Fruit fly (Drosophila melanogaster) whole organism, embryonic: ENCODE measurements around the gene Npc2f.

Source experiments
- Asciz ChIP-seq: fragments of 200-800 bp; sonication (Bioruptor generic); optimal IDR thresholded peaks from 2 replicates; lab custom pipeline; 2017; ENCODE audit warnings: missing biosample characterization, mild to moderate bottlenecking, missing genetic modification characterization, missing genetic modification reagents
- Atf3 ChIP-seq: fragments of 200-800 bp; sonication (Bioruptor generic); optimal IDR thresholded peaks from 3 replicates; lab custom pipeline; 2016; ENCODE audit warnings: missing biosample characterization, missing genetic modification characterization
- CG10267 ChIP-seq: fragments of 200-800 bp; sonication (Bioruptor generic); optimal IDR thresholded peaks from 2 replicates; lab custom pipeline; 2018; ENCODE audit warnings: missing biosample characterization, mild to moderate bottlenecking, missing genetic modification characterization, moderate library complexity
- CG10321 ChIP-seq: fragments of 200-800 bp; sonication (Bioruptor generic); IDR thresholded peaks from 2 replicates; pipeline ENCODE4 v1.3.6; 2022; ENCODE audit warnings: missing biosample characterization, missing genetic modification characterization
- CG10462 ChIP-seq: fragments of 200-800 bp; sonication (Bioruptor generic); optimal IDR thresholded peaks from 2 replicates; lab custom pipeline; 2016; ENCODE audit warnings: missing biosample characterization, missing genetic modification characterization
- CG10959 ChIP-seq: fragments of 200-800 bp; sonication (Bioruptor generic); IDR thresholded peaks from 2 replicates; pipeline ENCODE4 v1.3.6; 2022; ENCODE audit warnings: missing biosample characterization, missing genetic modification characterization
- CG11093 ChIP-seq: fragments of 200-800 bp; sonication (Bioruptor generic); IDR thresholded peaks from 3 replicates; pipeline ENCODE4 v1.3.6; 2022; ENCODE audit warnings: missing biosample characterization, missing genetic modification characterization
- CG14965 ChIP-seq: fragments of 200-800 bp; sonication (Bioruptor generic); optimal IDR thresholded peaks from 2 replicates; lab custom pipeline; 2016; ENCODE audit warnings: missing biosample characterization, missing genetic modification characterization, borderline replicate concordance
- CG15269 ChIP-seq: fragments of 200-800 bp; sonication (Bioruptor generic); optimal IDR thresholded peaks from 2 replicates; lab custom pipeline; 2018; ENCODE audit warnings: missing biosample characterization, mild to moderate bottlenecking, missing genetic modification characterization, moderate library complexity
- CG15514 ChIP-seq: fragments of 200-800 bp; sonication (Bioruptor generic); optimal IDR thresholded peaks from 3 replicates; lab custom pipeline; 2017; ENCODE audit warnings: missing biosample characterization, missing genetic modification characterization, mild to moderate bottlenecking, moderate library complexity, missing genetic modification reagents
- CG16779 ChIP-seq: fragments of 200-800 bp; sonication (Bioruptor generic); IDR thresholded peaks from 2 replicates; pipeline ENCODE4 v1.3.6; 2022; ENCODE audit warnings: missing biosample characterization, missing genetic modification characterization
- CG1792 ChIP-seq: fragments of 200-800 bp; sonication (Bioruptor generic); optimal IDR thresholded peaks from 2 replicates; lab custom pipeline; 2016; ENCODE audit warnings: missing biosample characterization, missing genetic modification characterization
- CG18619 ChIP-seq: fragments of 200-800 bp; sonication (Bioruptor generic); optimal IDR thresholded peaks from 3 replicates; lab custom pipeline; 2017; ENCODE audit warnings: missing biosample characterization, mild to moderate bottlenecking, missing genetic modification characterization
- CG31388 ChIP-seq: fragments of 200-800 bp; sonication (Bioruptor generic); optimal IDR thresholded peaks from 2 replicates; lab custom pipeline; 2016; ENCODE audit warnings: missing biosample characterization, missing genetic modification characterization
- CG32767 ChIP-seq: fragments of 200-800 bp; sonication (Bioruptor generic); IDR thresholded peaks from 2 replicates; pipeline ENCODE4 v1.3.6; 2022; ENCODE audit warnings: missing biosample characterization, missing genetic modification characterization
- CG4282 ChIP-seq: fragments of 200-800 bp; sonication (Bioruptor generic); optimal IDR thresholded peaks from 2 replicates; lab custom pipeline; 2016; ENCODE audit warnings: missing biosample characterization, missing genetic modification characterization
- CG4707 ChIP-seq: fragments of 200-800 bp; sonication (Bioruptor generic); optimal IDR thresholded peaks from 2 replicates; lab custom pipeline; 2018; ENCODE audit warnings: missing biosample characterization, mild to moderate bottlenecking, missing genetic modification characterization, moderate library complexity
- CG6175 ChIP-seq: fragments of 200-800 bp; sonication (Bioruptor generic); IDR thresholded peaks from 3 replicates; pipeline ENCODE4 v1.3.6; 2022; ENCODE audit warnings: missing biosample characterization, missing genetic modification characterization
- CG7839 ChIP-seq: fragments of 200-800 bp; sonication (Bioruptor generic); optimal IDR thresholded peaks from 3 replicates; lab custom pipeline; 2018; ENCODE audit warnings: missing biosample characterization, mild to moderate bottlenecking, missing genetic modification characterization, moderate library complexity
- CG9437 ChIP-seq: fragments of 200-800 bp; sonication (Bioruptor generic); optimal IDR thresholded peaks from 2 replicates; lab custom pipeline; 2018; ENCODE audit warnings: missing biosample characterization, mild to moderate bottlenecking, missing genetic modification characterization
- CHES-1-like ChIP-seq: fragments of 200-800 bp; sonication (Bioruptor generic); optimal IDR thresholded peaks from 2 replicates; lab custom pipeline; 2016; ENCODE audit warnings: missing biosample characterization, missing genetic modification characterization
- Dad ChIP-seq: fragments of 200-800 bp; sonication (Bioruptor generic); optimal IDR thresholded peaks from 3 replicates; lab custom pipeline; 2016; ENCODE audit warnings: missing biosample characterization, missing genetic modification characterization
- E2f2 ChIP-seq: fragments of 200-800 bp; sonication (Bioruptor generic); IDR thresholded peaks from 2 replicates; pipeline ENCODE4 v1.3.6; 2022; ENCODE audit warnings: missing biosample characterization, missing genetic modification characterization
- H2.0 ChIP-seq: fragments of 200-800 bp; sonication (Bioruptor generic); IDR thresholded peaks from 2 replicates; pipeline ENCODE4 v1.3.6; 2022; ENCODE audit warnings: missing biosample characterization, missing genetic modification characterization
- HmgD ChIP-seq: fragments of 200-800 bp; sonication (Bioruptor generic); optimal IDR thresholded peaks from 3 replicates; lab custom pipeline; 2016; ENCODE audit warnings: missing biosample characterization, missing genetic modification characterization
- Hmx ChIP-seq: fragments of 200-800 bp; sonication (Bioruptor generic); optimal IDR thresholded peaks from 2 replicates; lab custom pipeline; 2016; ENCODE audit warnings: missing biosample characterization, missing genetic modification characterization
- Jarid2 ChIP-seq: fragments of 200-800 bp; sonication (Bioruptor generic); optimal IDR thresholded peaks from 3 replicates; lab custom pipeline; 2017; ENCODE audit warnings: mild to moderate bottlenecking, missing biosample characterization, missing genetic modification reagents, missing genetic modification characterization
- Meics ChIP-seq: fragments of 200-800 bp; sonication (Bioruptor generic); optimal IDR thresholded peaks from 2 replicates; lab custom pipeline; 2017; ENCODE audit warnings: missing biosample characterization, mild to moderate bottlenecking, missing genetic modification characterization
- Myb ChIP-seq: fragments of 200-800 bp; sonication (Bioruptor generic); optimal IDR thresholded peaks from 2 replicates; lab custom pipeline; 2016; ENCODE audit warnings: missing biosample characterization, missing genetic modification characterization
- Opbp ChIP-seq: fragments of 200-800 bp; sonication (Bioruptor generic); IDR thresholded peaks from 3 replicates; pipeline ENCODE4 v1.3.6; 2022; ENCODE audit warnings: missing biosample characterization, missing genetic modification characterization; ENCODE audit not compliant: partially characterized antibody
- Side ChIP-seq: fragments of 200-800 bp; sonication (Bioruptor generic); optimal IDR thresholded peaks from 2 replicates; lab custom pipeline; 2016; ENCODE audit warnings: missing biosample characterization, missing genetic modification characterization
- Taf1 ChIP-seq: fragments of 200-800 bp; sonication (Bioruptor generic); IDR thresholded peaks from 2 replicates; pipeline ENCODE4 v1.3.6; 2022; ENCODE audit warnings: missing biosample characterization, missing genetic modification characterization
- Xbp1 ChIP-seq: fragments of 200-800 bp; sonication (Bioruptor generic); optimal IDR thresholded peaks from 3 replicates; lab custom pipeline; 2016; ENCODE audit warnings: missing biosample characterization, mild to moderate bottlenecking, missing genetic modification characterization
- ab ChIP-seq: fragments of 200-800 bp; sonication (Bioruptor generic); optimal IDR thresholded peaks from 2 replicates; lab custom pipeline; 2016; ENCODE audit warnings: missing biosample characterization, missing genetic modification characterization
- amos ChIP-seq: fragments of 200-800 bp; sonication (Bioruptor generic); IDR thresholded peaks from 2 replicates; pipeline ENCODE4 v1.3.6; 2022; ENCODE audit warnings: missing biosample characterization, missing genetic modification characterization; ENCODE audit not compliant: partially characterized antibody
- ato ChIP-seq: fragments of 200-800 bp; sonication (Bioruptor generic); IDR thresholded peaks from 2 replicates; pipeline ENCODE4 v1.3.6; 2022; ENCODE audit warnings: missing biosample characterization, missing genetic modification characterization; ENCODE audit not compliant: partially characterized antibody
- cad ChIP-seq: fragments of >200 bp; optimal IDR thresholded peaks from 2 replicates; lab custom pipeline; 2017; ENCODE audit warnings: missing biosample characterization, missing genetic modification characterization
- cwo ChIP-seq: fragments of 200-800 bp; sonication (Bioruptor generic); optimal IDR thresholded peaks from 3 replicates; lab custom pipeline; 2017; ENCODE audit warnings: missing biosample characterization, missing genetic modification characterization, mild to moderate bottlenecking, moderate library complexity, missing genetic modification reagents
- dati ChIP-seq: fragments of 200-800 bp; sonication (Bioruptor generic); IDR thresholded peaks from 2 replicates; pipeline ENCODE4 v1.3.6; 2022; ENCODE audit warnings: missing biosample characterization, missing genetic modification characterization
- emc ChIP-seq: fragments of 200-800 bp; sonication (Bioruptor generic); optimal IDR thresholded peaks from 2 replicates; lab custom pipeline; 2016; ENCODE audit warnings: missing biosample characterization, missing genetic modification characterization
- esg ChIP-seq: fragments of 200-800 bp; sonication (Bioruptor generic); conservative IDR thresholded peaks from 2 replicates; pipeline ENCODE4 v1.3.6; 2022; ENCODE audit warnings: missing biosample characterization, missing genetic modification characterization
- h ChIP-seq: fragments of >200 bp; optimal IDR thresholded peaks from 2 replicates; lab custom pipeline; 2017
- lab ChIP-seq: fragments of 200-800 bp; sonication (Bioruptor generic); optimal IDR thresholded peaks from 3 replicates; lab custom pipeline; 2017; ENCODE audit warnings: missing biosample characterization, missing genetic modification characterization, mild to moderate bottlenecking, moderate library complexity, missing genetic modification reagents
- lbe ChIP-seq: fragments of 200-800 bp; sonication (Bioruptor generic); optimal IDR thresholded peaks from 2 replicates; lab custom pipeline; 2016; ENCODE audit warnings: missing biosample characterization, mild to moderate bottlenecking, missing genetic modification characterization
- nerfin-1 ChIP-seq: fragments of 200-800 bp; sonication (Bioruptor generic); optimal IDR thresholded peaks from 3 replicates; lab custom pipeline; 2019; ENCODE audit warnings: missing biosample characterization, mild to moderate bottlenecking, missing genetic modification characterization, moderate library complexity
- pfk ChIP-seq: fragments of 200-800 bp; sonication (Bioruptor generic); optimal IDR thresholded peaks from 2 replicates; lab custom pipeline; 2018; ENCODE audit warnings: missing biosample characterization, mild to moderate bottlenecking, missing genetic modification characterization, moderate library complexity
- pros ChIP-seq: fragments of 200-800 bp; sonication (Bioruptor generic); optimal IDR thresholded peaks from 3 replicates; lab custom pipeline; 2019; ENCODE audit warnings: missing biosample characterization, mild to moderate bottlenecking, missing genetic modification characterization, moderate library complexity
- repo ChIP-seq: fragments of 200-800 bp; sonication (Bioruptor generic); optimal IDR thresholded peaks from 2 replicates; lab custom pipeline; 2016; ENCODE audit warnings: missing biosample characterization, missing genetic modification characterization
- ro ChIP-seq: fragments of 200-800 bp; sonication (Bioruptor generic); IDR thresholded peaks from 2 replicates; pipeline ENCODE4 v1.3.6; 2022; ENCODE audit warnings: missing biosample characterization, missing genetic modification characterization
- sima ChIP-seq: fragments of 200-800 bp; sonication (Bioruptor generic); optimal IDR thresholded peaks from 2 replicates; lab custom pipeline; 2016; ENCODE audit warnings: missing biosample characterization, missing genetic modification characterization
- tap ChIP-seq: fragments of 200-800 bp; optimal IDR thresholded peaks from 3 replicates; lab custom pipeline; 2019; ENCODE audit warnings: missing biosample characterization, mild to moderate bottlenecking, missing genetic modification characterization, moderate library complexity

Npc2f gene

dm6 chr3R:24188619-24189018, 50.9 kb downstream of the Npc2f start, which contains the start of gene CG5515 (continued):
- TF ChIP-seq Xbp1, result peak; percentile 90
- TF ChIP-seq nerfin-1, result peak; percentile 73
- TF ChIP-seq CG10462 (GFP tag; lab: Kevin White, UChicago), result no peak
- peak; percentile 69 for TF ChIP-seq Opbp (GFP tag; lab: Robert Waterston, UW)
- TF ChIP-seq CG15269, result peak; percentile 76
- peak; percentile 41 for TF ChIP-seq Hmx
- TF ChIP-seq cad (GFP tag; lab: Kevin White, UChicago), result no peak
- peak; percentile 35 for TF ChIP-seq CG9437 (GFP tag; lab: Kevin White, UChicago)
- peak; percentile 64 for TF ChIP-seq CG7839
- peak; percentile 76 for TF ChIP-seq CHES-1-like (GFP tag; lab: Kevin White, UChicago)
- TF ChIP-seq lab (GFP tag; lab: Kevin White, UChicago), result no peak
- peak; percentile 51 for TF ChIP-seq emc
- no peak for TF ChIP-seq cwo (GFP tag; lab: Kevin White, UChicago)
- peak; percentile 62 for TF ChIP-seq Side (GFP tag; lab: Kevin White, UChicago)
- TF ChIP-seq HmgD (GFP tag; lab: Kevin White, UChicago), result peak; percentile 71
- TF ChIP-seq tap, result no peak
- TF ChIP-seq CG4707 (GFP tag; lab: Kevin White, UChicago), result no peak
- TF ChIP-seq CG1792 (GFP tag; lab: Kevin White, UChicago), result peak; percentile 97
- no peak for TF ChIP-seq pros (GFP tag; lab: Kevin White, UChicago)
- TF ChIP-seq CG10267 (tag; lab: Kevin White, UChicago), result peak; percentile 59
- TF ChIP-seq CG10321 (GFP tag; lab: Robert Waterston, UW), result 0 out of 2 replicates have a peak, but pooled peaks have one; percentile 7
- TF ChIP-seq lbe (GFP tag; lab: Kevin White, UChicago), result peak; percentile 75
- TF ChIP-seq CG16779 (GFP tag; lab: Robert Waterston, UW), result no peak
- TF ChIP-seq ro (GFP tag; lab: Robert Waterston, UW), result peak; percentile 36; the same call in 1 of the 2 replicates
- TF ChIP-seq CG14965, result no peak
- TF ChIP-seq dati, result no peak
- TF ChIP-seq repo, result peak; percentile 54
- TF ChIP-seq CG32767 (GFP tag; lab: Robert Waterston, UW), result peak; percentile 75; the same call in 1 of the 2 replicates
- no peak for TF ChIP-seq Jarid2 (GFP tag; lab: Kevin White, UChicago)
- TF ChIP-seq CG6175 (GFP tag; lab: Robert Waterston, UW), result no peak
- peak; percentile 78 for TF ChIP-seq CG4282 (GFP tag; lab: Kevin White, UChicago)
- peak; percentile 45 for TF ChIP-seq CG15514 (GFP tag; lab: Kevin White, UChicago)
- TF ChIP-seq ab (GFP tag; lab: Kevin White, UChicago), result peak; percentile 33
- TF ChIP-seq h, result no peak
- no peak for TF ChIP-seq pfk
- peak; percentile 62 for TF ChIP-seq Myb
- peak; percentile 43; the same call in 1 of the 2 replicates for TF ChIP-seq ato
- peak; percentile 65 for TF ChIP-seq CG18619 (GFP tag; lab: Kevin White, UChicago)
- TF ChIP-seq CG11093 (GFP tag; lab: Robert Waterston, UW), result peak; percentile 51; the same call in 1 of the 3 replicates
- TF ChIP-seq Meics (GFP tag; lab: Kevin White, UChicago), result peak; percentile 58
- TF ChIP-seq esg, result peak; percentile 87
- TF ChIP-seq Taf1 (GFP tag; lab: Robert Waterston, UW), result peak; percentile 64; the same call in 1 of the 2 replicates
- peak; percentile 80 for TF ChIP-seq H2.0 (GFP tag; lab: Robert Waterston, UW)
- TF ChIP-seq CG31388, result no peak
- TF ChIP-seq Atf3 (GFP tag; lab: Kevin White, UChicago), result peak; percentile 70
- TF ChIP-seq Asciz (GFP tag; lab: Kevin White, UChicago), result no peak
- no peak for TF ChIP-seq sima
- peak; percentile 86 for TF ChIP-seq Dad (GFP tag; lab: Kevin White, UChicago)
- peak; percentile 86 for TF ChIP-seq E2f2
- peak; percentile 71 for TF ChIP-seq amos (GFP tag; lab: Robert Waterston, UW)
- TF ChIP-seq CG10959 (GFP tag; lab: Robert Waterston, UW), result peak; percentile 61
